Fruit fly (Drosophila melanogaster) S2 (cell line): Measurements from ENCODE around the gene Sfp77F.

Experiments used
- CG8478 ChIP-seq: fragments of >200 bp; optimal IDR thresholded peaks from 2 replicates; lab custom pipeline; 2018
- CTCF ChIP-seq, 2 experiments: fragments of >200 bp; optimal IDR thresholded peaks; 2 replicates each; lab custom pipeline; 2018

- TF ChIP-seq CG8478 (lab: Kevin White, UChicago) (no peak), CTCF (optimal IDR thresholded peaks at IDR 0.05; lab: Kevin White, UChicago) (no peak)
Measured at dm6 chr3L:20868995-20869394, 28.2 kb downstream of the Sfp77F start.
